Worm (Caenorhabditis elegans) whole organism, late embryonic: Measurements from ENCODE around the gene ets-9.
A peak's percentile ranks its signal among the peaks of the same experiment; 100 is the strongest.

Experiments used
- C08G9.2 ChIP-seq: sonication (generic microtip); optimal IDR thresholded peaks from 2 replicates; lab custom pipeline; 2016; ENCODE audit warnings: mild to moderate bottlenecking, missing genetic modification characterization, moderate library complexity, missing compliant biosample characterization
- C38D4.7 ChIP-seq: fragments of 200-800 bp; sonication (Bioruptor generic); optimal IDR thresholded peaks from 2 replicates; lab custom pipeline; 2018; ENCODE audit warnings: mild to moderate bottlenecking, missing genetic modification characterization, moderate library complexity, missing compliant biosample characterization
- F13H6.1 ChIP-seq: sonication (generic microtip); optimal IDR thresholded peaks from 2 replicates; lab custom pipeline; 2016; ENCODE audit warnings: missing genetic modification characterization, missing compliant biosample characterization
- T23F11.4 ChIP-seq: fragments of 200-800 bp; sonication (Bioruptor generic); optimal IDR thresholded peaks from 2 replicates; lab custom pipeline; 2018; ENCODE audit warnings: mild to moderate bottlenecking, missing genetic modification characterization, missing compliant biosample characterization
- ahr-1 ChIP-seq: sonication (generic microtip); optimal IDR thresholded peaks from 2 replicates; lab custom pipeline; 2016; ENCODE audit warnings: missing genetic modification characterization, missing compliant biosample characterization
- ama-1 ChIP-seq: fragments of 150-350 bp; optimal IDR thresholded peaks from 2 replicates; lab custom pipeline; 2014
- ceh-14 ChIP-seq: sonication (generic microtip); optimal IDR thresholded peaks from 2 replicates; lab custom pipeline; 2016; ENCODE audit warnings: missing genotype, missing genetic modification characterization, missing compliant biosample characterization
- ceh-18 ChIP-seq: sonication (generic microtip); optimal IDR thresholded peaks from 2 replicates; lab custom pipeline; 2016; ENCODE audit warnings: missing genetic modification characterization, missing compliant biosample characterization
- ceh-22 ChIP-seq: sonication (generic microtip); optimal IDR thresholded peaks from 2 replicates; lab custom pipeline; 2017; ENCODE audit warnings: missing biosample characterization, missing genetic modification characterization
- ceh-24 ChIP-seq: sonication (generic microtip); optimal IDR thresholded peaks from 2 replicates; lab custom pipeline; 2016; ENCODE audit warnings: mild to moderate bottlenecking, missing genetic modification characterization, missing compliant biosample characterization
- ceh-31 ChIP-seq: sonication (generic microtip); optimal IDR thresholded peaks from 2 replicates; lab custom pipeline; 2016; ENCODE audit warnings: missing genetic modification characterization, missing compliant biosample characterization
- ceh-34 ChIP-seq: sonication (generic microtip); optimal IDR thresholded peaks from 2 replicates; lab custom pipeline; 2016; ENCODE audit warnings: mild to moderate bottlenecking, missing genetic modification characterization, missing compliant biosample characterization
- ceh-48 ChIP-seq: sonication (generic microtip); optimal IDR thresholded peaks from 2 replicates; lab custom pipeline; 2016; ENCODE audit warnings: missing genetic modification characterization, inconsistent platforms, missing compliant biosample characterization
- dmd-4 ChIP-seq: sonication (generic microtip); optimal IDR thresholded peaks from 2 replicates; lab custom pipeline; 2016; ENCODE audit warnings: borderline replicate concordance, missing genetic modification characterization, missing compliant biosample characterization
- dve-1 ChIP-seq: sonication (generic microtip); optimal IDR thresholded peaks from 2 replicates; lab custom pipeline; 2017; ENCODE audit warnings: antibody characterized with exemption, mild to moderate bottlenecking, missing genetic modification characterization, missing compliant biosample characterization
- elt-2 ChIP-seq: sonication (generic microtip); optimal IDR thresholded peaks from 2 replicates; lab custom pipeline; 2016; ENCODE audit warnings: missing genetic modification reagents, missing genetic modification characterization, missing compliant biosample characterization
- eyg-1 ChIP-seq: sonication (generic microtip); optimal IDR thresholded peaks from 2 replicates; lab custom pipeline; 2016; ENCODE audit warnings: missing genotype, missing genetic modification characterization, missing compliant biosample characterization
- fkh-6 ChIP-seq: sonication (generic microtip); optimal IDR thresholded peaks from 2 replicates; lab custom pipeline; 2016; ENCODE audit warnings: missing genetic modification characterization, missing compliant biosample characterization
- hlh-30 ChIP-seq: sonication (generic microtip); optimal IDR thresholded peaks from 2 replicates; lab custom pipeline; 2017; ENCODE audit warnings: antibody characterized with exemption, missing genetic modification characterization, missing compliant biosample characterization; ENCODE audit not compliant: insufficient read depth
- hlh-6 ChIP-seq: sonication (generic microtip); optimal IDR thresholded peaks from 2 replicates; lab custom pipeline; 2016; ENCODE audit warnings: missing genotype, missing genetic modification characterization, missing compliant biosample characterization
- hlh-8 ChIP-seq: sonication (generic microtip); optimal IDR thresholded peaks from 2 replicates; lab custom pipeline; 2016; ENCODE audit warnings: missing genotype, missing genetic modification characterization, missing compliant biosample characterization
- lim-6 ChIP-seq: sonication (generic microtip); optimal IDR thresholded peaks from 2 replicates; lab custom pipeline; 2016; ENCODE audit warnings: missing genetic modification characterization, missing compliant biosample characterization
- mec-3 ChIP-seq: sonication (generic microtip); optimal IDR thresholded peaks from 2 replicates; lab custom pipeline; 2016; ENCODE audit warnings: borderline replicate concordance, missing genetic modification characterization, missing compliant biosample characterization
- nfya-1 ChIP-seq: sonication (generic microtip); optimal IDR thresholded peaks from 2 replicates; lab custom pipeline; 2017; ENCODE audit warnings: missing genetic modification characterization, mild to moderate bottlenecking, missing compliant biosample characterization, antibody characterized with exemption, moderate library complexity
- nhr-11 ChIP-seq: fragments of 150-350 bp; optimal IDR thresholded peaks from 2 replicates; lab custom pipeline; 2014; ENCODE audit warnings: missing biosample characterization, missing genetic modification characterization
- nhr-232 ChIP-seq: sonication (generic microtip); optimal IDR thresholded peaks from 2 replicates; lab custom pipeline; 2016; ENCODE audit warnings: missing genetic modification characterization, missing compliant biosample characterization
- pag-3 ChIP-seq: sonication (generic microtip); optimal IDR thresholded peaks from 2 replicates; lab custom pipeline; 2016; ENCODE audit warnings: missing compliant biosample characterization, missing genetic modification characterization, borderline replicate concordance
- pha-2 ChIP-seq: sonication (generic microtip); optimal IDR thresholded peaks from 2 replicates; lab custom pipeline; 2017; ENCODE audit warnings: mild to moderate bottlenecking, missing genetic modification characterization, missing compliant biosample characterization
- ref-2 ChIP-seq: sonication (generic microtip); optimal IDR thresholded peaks from 2 replicates; lab custom pipeline; 2016; ENCODE audit warnings: missing genetic modification characterization, missing compliant biosample characterization
- rnt-1 ChIP-seq: sonication (generic microtip); optimal IDR thresholded peaks from 2 replicates; lab custom pipeline; 2016; ENCODE audit warnings: missing genetic modification characterization, missing compliant biosample characterization
- sdc-2 ChIP-seq: sonication (generic microtip); optimal IDR thresholded peaks from 2 replicates; lab custom pipeline; 2016; ENCODE audit warnings: missing genotype, missing genetic modification characterization, missing compliant biosample characterization
- sox-2 ChIP-seq: fragments of 200-800 bp; sonication (Bioruptor generic); IDR thresholded peaks from 2 replicates; pipeline ENCODE4 v1.3.6; 2022; ENCODE audit warnings: missing genetic modification reagents, missing genetic modification characterization, missing compliant biosample characterization
- sox-4 ChIP-seq: sonication (generic microtip); optimal IDR thresholded peaks from 2 replicates; lab custom pipeline; 2017; ENCODE audit warnings: mild to moderate bottlenecking, missing genetic modification characterization, inconsistent platforms, missing compliant biosample characterization
- syd-9 ChIP-seq: sonication (generic microtip); optimal IDR thresholded peaks from 2 replicates; lab custom pipeline; 2016; ENCODE audit warnings: mild to moderate bottlenecking, missing genetic modification characterization, moderate library complexity, missing compliant biosample characterization
- ttx-3 ChIP-seq: sonication (generic microtip); optimal IDR thresholded peaks from 2 replicates; lab custom pipeline; 2016; ENCODE audit warnings: missing genetic modification reagents, missing genetic modification characterization, missing compliant biosample characterization
- unc-3 ChIP-seq, 2 experiments: fragments of 200-800 bp in 1 of 2; sonication (Bioruptor generic) in 1 of 2; sonication (generic microtip) in 1 of 2; conservative IDR thresholded peaks in 1 of 2; optimal IDR thresholded peaks in 1 of 2; 2 replicates each; pipeline versions ENCODE4 v1.3.6 to Lab custom; 2016 to 2022; ENCODE audit warnings: missing compliant biosample characterization in 2 of 2, missing genetic modification characterization in 2 of 2, missing genetic modification reagents in 1 of 2
- unc-42 ChIP-seq: sonication (generic microtip); optimal IDR thresholded peaks from 2 replicates; lab custom pipeline; 2016; ENCODE audit warnings: missing genotype, missing genetic modification characterization, missing compliant biosample characterization
- unc-55 ChIP-seq: sonication (generic microtip); optimal IDR thresholded peaks from 2 replicates; lab custom pipeline; 2017; ENCODE audit warnings: missing biosample characterization, missing genetic modification reagents, missing genetic modification characterization
- unc-86 ChIP-seq: sonication (generic microtip); optimal IDR thresholded peaks from 2 replicates; lab custom pipeline; 2016; ENCODE audit warnings: missing genetic modification characterization, missing compliant biosample characterization
- zip-5 ChIP-seq: sonication (generic microtip); optimal IDR thresholded peaks from 2 replicates; lab custom pipeline; 2016; ENCODE audit warnings: missing genetic modification characterization, missing compliant biosample characterization
- ztf-16 ChIP-seq: sonication (generic microtip); optimal IDR thresholded peaks from 2 replicates; lab custom pipeline; 2017; ENCODE audit warnings: missing genetic modification characterization, missing compliant biosample characterization

The ets-9 gene

ce11 chrX:4303200-4303599, 23.7 kb downstream of the ets-9 start:
- TF ChIP-seq ceh-14 (tag; lab: Kevin White, UChicago) (no peak), pag-3 (tag; lab: Kevin White, UChicago) (no peak), mec-3 (tag; lab: Kevin White, UChicago) (no peak), ttx-3 (tag; lab: Kevin White, UChicago) (no peak), lim-6 (tag; lab: Kevin White, UChicago) (no peak), elt-2 (tag; lab: Kevin White, UChicago) (no peak), dmd-4 (tag; lab: Kevin White, UChicago) (no peak), dve-1 (no peak), fkh-6 (tag; lab: Kevin White, UChicago) (no peak), T23F11.4 (GFP tag; lab: Kevin White, UChicago) (no peak), ceh-24 (no peak), unc-42 (no peak), C08G9.2 (tag; lab: Kevin White, UChicago) (no peak)

ce11 chrX:4306861-4307260, 27.4 kb downstream of the ets-9 start, which contains the start of gene pqn-15:
pqn-15 (minus strand) TSS chrX:4306961.
- TF ChIP-seq C08G9.2 (tag; lab: Kevin White, UChicago) (no peak), ceh-22 (tag; lab: Kevin White, UChicago) (no peak), hlh-6 (tag; lab: Kevin White, UChicago) (no peak)

DNA sequence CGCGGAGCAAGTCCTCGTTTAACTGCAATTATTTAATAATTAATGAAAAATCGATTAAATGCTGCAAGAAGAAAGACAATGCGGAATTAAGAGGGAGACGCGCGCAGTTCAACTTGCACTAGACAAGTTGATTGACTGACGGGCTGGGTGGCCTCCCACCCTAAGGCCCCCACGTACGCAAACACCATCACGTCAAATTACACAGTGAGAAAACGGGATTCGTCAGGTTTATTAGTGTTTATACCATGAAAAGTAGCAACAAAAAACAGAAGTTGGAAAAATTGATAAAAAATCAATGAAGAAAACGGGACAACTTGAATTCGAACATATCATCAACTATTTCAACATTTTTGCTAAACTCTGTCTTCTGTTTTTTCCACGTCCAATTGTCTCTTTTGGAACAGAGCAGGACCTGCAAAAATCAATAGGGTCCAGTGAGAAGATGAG, 28.1 kb downstream of the ets-9 start:
- TF ChIP-seq syd-9: no peak
- TF ChIP-seq ceh-24: no peak
- TF ChIP-seq ztf-16 (tag; lab: Kevin White, UChicago): no peak
- TF ChIP-seq ceh-48 (tag; lab: Kevin White, UChicago): peak; percentile 64
- TF ChIP-seq unc-55: peak; percentile 84
- TF ChIP-seq ahr-1 (tag; lab: Kevin White, UChicago): no peak
- peak; percentile 18 for TF ChIP-seq unc-42
- TF ChIP-seq unc-86 (tag; lab: Kevin White, UChicago): peak; percentile 5
- no peak for TF ChIP-seq ceh-22 (tag; lab: Kevin White, UChicago)
- TF ChIP-seq F13H6.1 (tag; lab: Kevin White, UChicago): no peak
- no peak for TF ChIP-seq pha-2 (tag; lab: Kevin White, UChicago)
- peak; percentile 24 for TF ChIP-seq ttx-3 (tag; lab: Kevin White, UChicago)
- TF ChIP-seq eyg-1 (tag; lab: Kevin White, UChicago): no peak
- no peak for TF ChIP-seq nhr-11 (tag; lab: Kevin White, UChicago)
- peak; percentile 47 for TF ChIP-seq sdc-2 (tag; lab: Kevin White, UChicago)
- TF ChIP-seq ceh-34 (tag; lab: Kevin White, UChicago): peak; percentile 26
- no peak for TF ChIP-seq sox-4 (tag; lab: Kevin White, UChicago)
- TF ChIP-seq unc-3 (GFP tag; conservative IDR thresholded peaks at IDR 0.05; lab: Robert Waterston, UW): 0 out of 2 replicates have a peak, but pooled peaks have one; percentile 27
- no peak for TF ChIP-seq unc-3 (tag; optimal IDR thresholded peaks at IDR 0.05; lab: Kevin White, UChicago)
- peak; percentile 32 for TF ChIP-seq ref-2
- peak; percentile 65 for TF ChIP-seq ceh-31 (tag; lab: Kevin White, UChicago)
- no peak for TF ChIP-seq zip-5 (tag; lab: Kevin White, UChicago)
- TF ChIP-seq nfya-1: peak; percentile 13
- TF ChIP-seq ceh-14 (tag; lab: Kevin White, UChicago): peak; percentile 55

- no peak for TF ChIP-seq nhr-11 (tag; lab: Kevin White, UChicago)
- TF ChIP-seq ceh-14 (tag; lab: Kevin White, UChicago): no peak
- no peak for TF ChIP-seq T23F11.4 (GFP tag; lab: Kevin White, UChicago)
- TF ChIP-seq C38D4.7 (GFP tag; lab: Kevin White, UChicago): no peak
- no peak for TF ChIP-seq fkh-6 (tag; lab: Kevin White, UChicago)
- no peak for TF ChIP-seq C08G9.2 (tag; lab: Kevin White, UChicago)
- TF ChIP-seq hlh-8 (tag; lab: Kevin White, UChicago): no peak
- no peak for TF ChIP-seq dve-1
- TF ChIP-seq sox-2 (GFP tag; lab: Robert Waterston, UW): no peak
- no peak for TF ChIP-seq ceh-34 (tag; lab: Kevin White, UChicago)
- no peak for TF ChIP-seq hlh-30
- TF ChIP-seq eyg-1 (tag; lab: Kevin White, UChicago): no peak
- no peak for TF ChIP-seq ceh-18
- TF ChIP-seq dmd-4 (tag; lab: Kevin White, UChicago): no peak
- TF ChIP-seq ama-1 (lab: Kevin White, UChicago): no peak
- TF ChIP-seq nhr-232 (tag; lab: Kevin White, UChicago): no peak
- TF ChIP-seq rnt-1 (tag; lab: Kevin White, UChicago): no peak
Measured at ce11 chrX:4311668-4312067, 32.2 kb downstream of the ets-9 start, which contains the start of gene C52B9.8. C52B9.8 (minus strand) TSS chrX:4311768.
